Worm (Caenorhabditis elegans) whole organism, late embryonic: ENCODE results near the gene C25F9.12.

Experiments
- C08G9.2 ChIP-seq: sonication (generic microtip); optimal IDR thresholded peaks from 2 replicates; lab custom pipeline; 2016; ENCODE audit warnings: mild to moderate bottlenecking, missing genetic modification characterization, moderate library complexity, missing compliant biosample characterization
- C38D4.7 ChIP-seq: fragments of 200-800 bp; sonication (Bioruptor generic); optimal IDR thresholded peaks from 2 replicates; lab custom pipeline; 2018; ENCODE audit warnings: mild to moderate bottlenecking, missing genetic modification characterization, moderate library complexity, missing compliant biosample characterization
- Y22D7AL.16 ChIP-seq: sonication (generic microtip); optimal IDR thresholded peaks from 2 replicates; lab custom pipeline; 2016; ENCODE audit warnings: missing genetic modification characterization, missing compliant biosample characterization
- ahr-1 ChIP-seq: sonication (generic microtip); optimal IDR thresholded peaks from 2 replicates; lab custom pipeline; 2016; ENCODE audit warnings: missing genetic modification characterization, missing compliant biosample characterization
- ama-1 ChIP-seq: fragments of 150-350 bp; optimal IDR thresholded peaks from 2 replicates; lab custom pipeline; 2014
- ceh-14 ChIP-seq: sonication (generic microtip); optimal IDR thresholded peaks from 2 replicates; lab custom pipeline; 2016; ENCODE audit warnings: missing genotype, missing genetic modification characterization, missing compliant biosample characterization
- ceh-18 ChIP-seq: sonication (generic microtip); optimal IDR thresholded peaks from 2 replicates; lab custom pipeline; 2016; ENCODE audit warnings: missing genetic modification characterization, missing compliant biosample characterization
- ceh-2 ChIP-seq: sonication (generic microtip); optimal IDR thresholded peaks from 2 replicates; lab custom pipeline; 2016; ENCODE audit warnings: missing genotype, missing genetic modification characterization, missing compliant biosample characterization
- ceh-24 ChIP-seq: sonication (generic microtip); optimal IDR thresholded peaks from 2 replicates; lab custom pipeline; 2016; ENCODE audit warnings: mild to moderate bottlenecking, missing genetic modification characterization, missing compliant biosample characterization
- ceh-30 ChIP-seq: fragments of 150-350 bp; optimal IDR thresholded peaks from 2 replicates; lab custom pipeline; 2014; ENCODE audit warnings: missing biosample characterization, missing genetic modification characterization
- ceh-31 ChIP-seq: sonication (generic microtip); optimal IDR thresholded peaks from 2 replicates; lab custom pipeline; 2016; ENCODE audit warnings: missing genetic modification characterization, missing compliant biosample characterization
- ceh-45 ChIP-seq: fragments of 200-800 bp; sonication (Bioruptor generic); IDR thresholded peaks from 2 replicates; pipeline ENCODE4 v1.3.6; 2022; ENCODE audit warnings: missing genetic modification reagents, missing genetic modification characterization, missing compliant biosample characterization
- ceh-6 ChIP-seq: fragments of 200-800 bp; sonication (Bioruptor generic); optimal IDR thresholded peaks from 2 replicates; lab custom pipeline; 2018; ENCODE audit warnings: mild to moderate bottlenecking, missing genetic modification characterization, missing compliant biosample characterization
- elt-2 ChIP-seq: sonication (generic microtip); optimal IDR thresholded peaks from 2 replicates; lab custom pipeline; 2016; ENCODE audit warnings: missing genetic modification reagents, missing genetic modification characterization, missing compliant biosample characterization
- elt-4 ChIP-seq: sonication (generic microtip); optimal IDR thresholded peaks from 2 replicates; lab custom pipeline; 2016; ENCODE audit warnings: missing genetic modification characterization, missing compliant biosample characterization
- ets-4 ChIP-seq: sonication (generic microtip); optimal IDR thresholded peaks from 2 replicates; lab custom pipeline; 2016; ENCODE audit warnings: missing genetic modification characterization, missing compliant biosample characterization
- fax-1 ChIP-seq: sonication (generic microtip); optimal IDR thresholded peaks from 2 replicates; lab custom pipeline; 2016; ENCODE audit warnings: missing genotype, missing genetic modification characterization, missing compliant biosample characterization
- fkh-6 ChIP-seq: sonication (generic microtip); optimal IDR thresholded peaks from 2 replicates; lab custom pipeline; 2016; ENCODE audit warnings: missing genetic modification characterization, missing compliant biosample characterization
- gmeb-2 ChIP-seq: sonication (generic microtip); optimal IDR thresholded peaks from 2 replicates; lab custom pipeline; 2016; ENCODE audit warnings: missing genetic modification characterization, inconsistent platforms, missing compliant biosample characterization
- hlh-13 ChIP-seq: fragments of 200-800 bp; sonication (Bioruptor generic); optimal IDR thresholded peaks from 2 replicates; lab custom pipeline; 2018; ENCODE audit warnings: mild to moderate bottlenecking, missing genetic modification characterization, missing compliant biosample characterization
- hlh-15 ChIP-seq: sonication (generic microtip); optimal IDR thresholded peaks from 2 replicates; lab custom pipeline; 2016; ENCODE audit warnings: missing genetic modification characterization, missing compliant biosample characterization
- hlh-30 ChIP-seq: sonication (generic microtip); optimal IDR thresholded peaks from 2 replicates; lab custom pipeline; 2017; ENCODE audit warnings: antibody characterized with exemption, missing genetic modification characterization, missing compliant biosample characterization; ENCODE audit not compliant: insufficient read depth
- hlh-6 ChIP-seq: sonication (generic microtip); optimal IDR thresholded peaks from 2 replicates; lab custom pipeline; 2016; ENCODE audit warnings: missing genotype, missing genetic modification characterization, missing compliant biosample characterization
- hlh-8 ChIP-seq: sonication (generic microtip); optimal IDR thresholded peaks from 2 replicates; lab custom pipeline; 2016; ENCODE audit warnings: missing genotype, missing genetic modification characterization, missing compliant biosample characterization
- lim-6 ChIP-seq: sonication (generic microtip); optimal IDR thresholded peaks from 2 replicates; lab custom pipeline; 2016; ENCODE audit warnings: missing genetic modification characterization, missing compliant biosample characterization
- lin-11 ChIP-seq: fragments of 200-800 bp; sonication (Bioruptor generic); optimal IDR thresholded peaks from 2 replicates; lab custom pipeline; 2018; ENCODE audit warnings: mild to moderate bottlenecking, missing genetic modification characterization, missing compliant biosample characterization
- madf-2 ChIP-seq: sonication (generic microtip); optimal IDR thresholded peaks from 2 replicates; lab custom pipeline; 2017; ENCODE audit warnings: missing genetic modification characterization, missing compliant biosample characterization
- mec-3 ChIP-seq: sonication (generic microtip); optimal IDR thresholded peaks from 2 replicates; lab custom pipeline; 2016; ENCODE audit warnings: borderline replicate concordance, missing genetic modification characterization, missing compliant biosample characterization
- npax-4 ChIP-seq: sonication (generic microtip); optimal IDR thresholded peaks from 2 replicates; lab custom pipeline; 2016; ENCODE audit warnings: missing genetic modification characterization, missing compliant biosample characterization
- odd-2 ChIP-seq: sonication (generic microtip); optimal IDR thresholded peaks from 2 replicates; lab custom pipeline; 2017; ENCODE audit warnings: antibody characterized with exemption, mild to moderate bottlenecking, missing genetic modification characterization, missing compliant biosample characterization
- pag-3 ChIP-seq: sonication (generic microtip); optimal IDR thresholded peaks from 2 replicates; lab custom pipeline; 2016; ENCODE audit warnings: missing compliant biosample characterization, missing genetic modification characterization, borderline replicate concordance
- pat-9 ChIP-seq: fragments of 200-800 bp; sonication (Bioruptor generic); optimal IDR thresholded peaks from 2 replicates; lab custom pipeline; 2018; ENCODE audit warnings: mild to moderate bottlenecking, missing genetic modification characterization, moderate library complexity, missing compliant biosample characterization
- pha-2 ChIP-seq: sonication (generic microtip); optimal IDR thresholded peaks from 2 replicates; lab custom pipeline; 2017; ENCODE audit warnings: mild to moderate bottlenecking, missing genetic modification characterization, missing compliant biosample characterization
- pha-4 ChIP-seq: fragments of 150-350 bp; optimal IDR thresholded peaks from 2 replicates; lab custom pipeline; 2018; ENCODE audit warnings: missing biosample characterization, missing genetic modification reagents, missing genetic modification characterization
- ref-2 ChIP-seq: sonication (generic microtip); optimal IDR thresholded peaks from 2 replicates; lab custom pipeline; 2016; ENCODE audit warnings: missing genetic modification characterization, missing compliant biosample characterization
- rnt-1 ChIP-seq: sonication (generic microtip); optimal IDR thresholded peaks from 2 replicates; lab custom pipeline; 2016; ENCODE audit warnings: missing genetic modification characterization, missing compliant biosample characterization
- sox-2 ChIP-seq: fragments of 200-800 bp; sonication (Bioruptor generic); IDR thresholded peaks from 2 replicates; pipeline ENCODE4 v1.3.6; 2022; ENCODE audit warnings: missing genetic modification reagents, missing genetic modification characterization, missing compliant biosample characterization
- sox-4 ChIP-seq: sonication (generic microtip); optimal IDR thresholded peaks from 2 replicates; lab custom pipeline; 2017; ENCODE audit warnings: mild to moderate bottlenecking, missing genetic modification characterization, inconsistent platforms, missing compliant biosample characterization
- syd-9 ChIP-seq: sonication (generic microtip); optimal IDR thresholded peaks from 2 replicates; lab custom pipeline; 2016; ENCODE audit warnings: mild to moderate bottlenecking, missing genetic modification characterization, moderate library complexity, missing compliant biosample characterization
- tbx-7 ChIP-seq: sonication (generic microtip); optimal IDR thresholded peaks from 2 replicates; lab custom pipeline; 2016; ENCODE audit warnings: missing genotype, missing genetic modification characterization, missing compliant biosample characterization
- ttx-3 ChIP-seq: sonication (generic microtip); optimal IDR thresholded peaks from 2 replicates; lab custom pipeline; 2016; ENCODE audit warnings: missing genetic modification reagents, missing genetic modification characterization, missing compliant biosample characterization
- unc-42 ChIP-seq: sonication (generic microtip); optimal IDR thresholded peaks from 2 replicates; lab custom pipeline; 2016; ENCODE audit warnings: missing genotype, missing genetic modification characterization, missing compliant biosample characterization
- zip-5 ChIP-seq: sonication (generic microtip); optimal IDR thresholded peaks from 2 replicates; lab custom pipeline; 2016; ENCODE audit warnings: missing genetic modification characterization, missing compliant biosample characterization
- ztf-16 ChIP-seq: sonication (generic microtip); optimal IDR thresholded peaks from 2 replicates; lab custom pipeline; 2017; ENCODE audit warnings: missing genetic modification characterization, missing compliant biosample characterization

C25F9.12 gene

DNA sequence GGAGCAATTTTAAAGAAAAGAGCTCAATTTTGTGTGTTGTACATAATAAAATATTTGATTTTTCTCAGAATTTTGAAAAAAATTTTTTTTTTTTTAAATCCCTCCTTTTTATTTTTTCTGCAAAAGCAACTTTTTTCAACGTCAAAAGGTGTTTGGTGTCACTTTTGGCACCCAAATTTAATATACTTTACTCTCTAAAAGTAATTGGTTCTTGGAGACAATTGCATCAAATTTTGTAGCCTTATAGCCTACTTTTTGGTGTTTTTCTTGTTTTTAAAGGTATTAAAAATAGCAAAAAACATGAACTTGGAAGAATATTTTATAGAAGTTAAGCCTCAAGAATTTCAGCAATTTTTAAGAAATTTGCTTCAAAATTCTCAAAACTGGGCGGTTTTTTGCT, 21.8 kb downstream of the C25F9.12 start, which contains the start of gene srw-84:
srw-84 (plus strand) TSS at position 301 of the 400 bp plus-strand sequence.
- TF ChIP-seq C08G9.2 (tag; lab: Kevin White, UChicago) (no peak), ceh-14 (tag; lab: Kevin White, UChicago) (no peak), fkh-6 (tag; lab: Kevin White, UChicago) (no peak), ceh-18 (no peak), sox-2 (GFP tag; lab: Robert Waterston, UW) (no peak), hlh-13 (GFP tag; lab: Kevin White, UChicago) (no peak), madf-2 (no peak), mec-3 (tag; lab: Kevin White, UChicago) (no peak), ttx-3 (tag; lab: Kevin White, UChicago) (no peak), tbx-7 (tag; lab: Kevin White, UChicago) (no peak), ceh-2 (tag; lab: Kevin White, UChicago) (no peak), hlh-15 (tag; lab: Kevin White, UChicago) (no peak), hlh-8 (tag; lab: Kevin White, UChicago) (no peak), ama-1 (lab: Kevin White, UChicago) (no peak), odd-2 (no peak)

DNA sequence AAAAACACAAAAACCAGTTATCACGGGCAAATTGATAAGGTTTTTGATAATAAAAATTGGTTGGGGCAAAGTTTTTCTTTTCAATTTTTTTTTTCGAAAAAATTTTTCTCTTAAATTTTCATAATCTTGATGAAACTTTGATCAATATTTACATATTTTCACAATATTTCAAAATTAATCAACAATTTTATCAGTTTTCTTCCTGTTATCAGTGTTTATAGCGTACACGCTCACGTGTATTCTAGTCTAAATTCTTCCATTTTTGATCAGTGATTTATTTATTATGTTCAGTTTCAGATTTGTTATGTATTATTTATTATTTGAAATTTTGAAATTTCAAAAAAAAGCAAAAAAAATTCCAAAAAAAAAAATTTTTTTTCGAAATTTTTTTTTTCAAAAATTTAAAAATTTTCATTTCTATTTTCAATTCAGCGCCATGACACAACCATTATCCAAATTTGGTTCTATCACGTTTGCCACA, 25.7 kb downstream of the C25F9.12 start, which contains the start of gene nceh-1:
nceh-1 (plus strand) TSS at position 431 of the 481 bp plus-strand sequence.
- TF ChIP-seq elt-4 (tag; lab: Kevin White, UChicago) (no peak), ttx-3 (tag; lab: Kevin White, UChicago) (no peak), elt-2 (peak; percentile 37), lim-6 (tag; lab: Kevin White, UChicago) (no peak)

DNA sequence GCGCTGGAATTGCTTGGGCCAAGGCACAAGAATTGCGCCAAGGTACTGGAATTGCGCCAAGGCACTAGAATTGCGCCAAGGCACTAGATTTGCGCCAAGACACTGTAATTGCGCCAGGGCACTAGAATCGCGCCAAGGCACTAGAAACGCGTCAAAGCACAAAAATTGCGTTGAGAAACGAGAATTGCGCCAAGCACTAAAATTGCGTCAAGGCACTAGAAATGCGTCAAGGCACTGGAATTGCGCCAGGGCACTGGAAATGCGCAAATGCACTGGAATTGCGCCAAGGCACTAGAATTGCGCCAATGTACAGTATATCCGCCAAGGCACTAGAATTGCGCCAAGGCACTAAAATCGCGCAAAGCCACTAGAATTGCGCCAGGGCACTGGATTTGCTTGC, 31.0 kb downstream of the C25F9.12 start:
- no peak for TF ChIP-seq lin-11 (tag; lab: Kevin White, UChicago)
- peak; percentile 10 for TF ChIP-seq ceh-24 (tag; lab: Kevin White, UChicago)
- no peak for TF ChIP-seq hlh-6 (tag; lab: Kevin White, UChicago)
- TF ChIP-seq pag-3 (tag; lab: Kevin White, UChicago), result peak; percentile 54

DNA sequence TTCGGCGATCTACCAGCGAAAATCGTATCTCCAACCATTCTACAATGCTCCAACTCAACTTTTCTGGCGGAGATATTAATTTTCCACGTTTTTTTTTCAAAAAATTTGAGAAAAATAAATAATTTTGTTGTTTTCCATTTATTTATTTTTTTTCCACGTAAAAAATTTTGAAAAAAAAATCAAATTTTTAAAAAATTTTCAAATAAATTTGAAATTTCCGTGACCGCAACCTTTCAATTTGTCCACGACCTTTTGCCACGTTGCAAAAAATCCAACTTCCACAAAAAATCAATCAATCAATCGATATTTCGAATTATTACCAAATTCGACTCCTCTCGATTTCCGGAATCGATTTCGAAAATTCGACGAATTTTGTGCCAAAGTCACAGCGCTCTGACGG, 31.5 kb downstream of the C25F9.12 start, which contains the start of gene Y43F8A.2:
Y43F8A.2 (plus strand) TSS at position 301 of the 400 bp plus-strand sequence.
- TF ChIP-seq sox-2 (GFP tag; lab: Robert Waterston, UW), result no peak
- TF ChIP-seq ceh-24 (tag; lab: Kevin White, UChicago), result no peak
- TF ChIP-seq zip-5 (tag; lab: Kevin White, UChicago), result no peak
- TF ChIP-seq elt-2, result no peak
- no peak for TF ChIP-seq fax-1 (tag; lab: Kevin White, UChicago)
- TF ChIP-seq ceh-30 (tag; lab: Kevin White, UChicago), result no peak
- TF ChIP-seq npax-4 (tag; lab: Kevin White, UChicago), result no peak
- no peak for TF ChIP-seq rnt-1 (tag; lab: Kevin White, UChicago)
- TF ChIP-seq hlh-30 (tag; lab: Kevin White, UChicago), result no peak
- no peak for TF ChIP-seq syd-9
- no peak for TF ChIP-seq ets-4 (tag; lab: Kevin White, UChicago)
- TF ChIP-seq ceh-6 (GFP tag; lab: Kevin White, UChicago), result no peak
- TF ChIP-seq ahr-1 (tag; lab: Kevin White, UChicago), result no peak
- TF ChIP-seq ref-2, result no peak
- TF ChIP-seq fkh-6 (tag; lab: Kevin White, UChicago), result no peak
- TF ChIP-seq, all 69 proteins: peak for 0

DNA sequence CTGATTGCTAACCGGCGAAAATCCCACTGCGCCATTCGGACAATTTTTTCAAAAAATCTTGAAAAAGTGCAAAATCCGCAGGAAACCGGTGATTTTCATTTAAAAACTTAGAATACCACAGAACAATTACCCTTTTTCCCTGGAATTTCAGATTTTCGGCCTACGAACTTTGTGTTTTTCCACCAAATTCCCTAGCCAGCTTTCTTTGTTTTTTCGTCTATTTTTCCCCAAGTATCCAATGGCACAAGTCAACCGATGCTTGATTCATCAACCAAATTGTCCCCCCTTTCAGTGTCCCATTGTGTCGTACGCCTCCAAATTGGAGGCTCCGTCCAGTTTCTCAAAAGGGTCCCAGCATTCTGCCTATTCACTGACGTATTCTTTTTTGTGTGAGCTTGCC, 32.6 kb downstream of the C25F9.12 start, which contains the start of gene Y43F8A.1:
Y43F8A.1 (plus strand) TSS at position 301 of the 400 bp plus-strand sequence.
- TF ChIP-seq npax-4 (tag; lab: Kevin White, UChicago), result no peak
- TF ChIP-seq ztf-16 (tag; lab: Kevin White, UChicago), result no peak
- no peak for TF ChIP-seq ceh-45 (GFP tag; lab: Robert Waterston, UW)
- no peak for TF ChIP-seq hlh-15 (tag; lab: Kevin White, UChicago)
- no peak for TF ChIP-seq pha-4 (tag; lab: Kevin White, UChicago)
- TF ChIP-seq ceh-6 (GFP tag; lab: Kevin White, UChicago), result no peak
- no peak for TF ChIP-seq ceh-31 (tag; lab: Kevin White, UChicago)
- no peak for TF ChIP-seq C38D4.7 (GFP tag; lab: Kevin White, UChicago)
- no peak for TF ChIP-seq pat-9
- TF ChIP-seq hlh-6 (tag; lab: Kevin White, UChicago), result no peak
- no peak for TF ChIP-seq ama-1 (lab: Kevin White, UChicago)
- no peak for TF ChIP-seq sox-4 (tag; lab: Kevin White, UChicago)
- no peak for TF ChIP-seq unc-42 (tag; lab: Kevin White, UChicago)
- TF ChIP-seq Y22D7AL.16, result no peak
- TF ChIP-seq gmeb-2, result no peak
- no peak for TF ChIP-seq pha-2 (tag; lab: Kevin White, UChicago)
- no peak for TF ChIP-seq ceh-30 (tag; lab: Kevin White, UChicago)
- TF ChIP-seq fkh-6 (tag; lab: Kevin White, UChicago), result no peak
- no peak for TF ChIP-seq fax-1 (tag; lab: Kevin White, UChicago)
